Fruit fly (Drosophila melanogaster) whole organism, embryonic: ENCODE data around the gene mRpL27.
A peak's percentile ranks its signal among the peaks of the same experiment; 100 is the strongest.

ENCODE experiments used
- Atf6 ChIP-seq: fragments of 200-800 bp; sonication (Bioruptor generic); IDR thresholded peaks from 2 replicates; pipeline ENCODE4 v1.3.6; 2022; ENCODE audit warnings: missing biosample characterization, missing genetic modification characterization
- CG10147 ChIP-seq: fragments of 200-800 bp; sonication (Bioruptor generic); optimal IDR thresholded peaks from 2 replicates; lab custom pipeline; 2019; ENCODE audit warnings: missing biosample characterization, mild to moderate bottlenecking, missing genetic modification characterization, moderate library complexity
- CG12659 ChIP-seq: fragments of 200-800 bp; sonication (Bioruptor generic); optimal IDR thresholded peaks from 3 replicates; lab custom pipeline; 2017; ENCODE audit warnings: mild to moderate bottlenecking, missing biosample characterization, missing genetic modification reagents, missing genetic modification characterization
- CG13123 ChIP-seq: fragments of 200-800 bp; sonication (Bioruptor generic); optimal IDR thresholded peaks from 2 replicates; lab custom pipeline; 2016; ENCODE audit warnings: missing biosample characterization, missing genetic modification characterization
- CG14965 ChIP-seq: fragments of 200-800 bp; sonication (Bioruptor generic); optimal IDR thresholded peaks from 2 replicates; lab custom pipeline; 2016; ENCODE audit warnings: missing biosample characterization, missing genetic modification characterization, borderline replicate concordance
- CG15479 ChIP-seq: fragments of 200-800 bp; sonication (Bioruptor generic); optimal IDR thresholded peaks from 3 replicates; lab custom pipeline; 2019; ENCODE audit warnings: missing biosample characterization, mild to moderate bottlenecking, missing genetic modification characterization, moderate library complexity
- CG1602 ChIP-seq: fragments of 200-800 bp; sonication (Bioruptor generic); optimal IDR thresholded peaks from 3 replicates; lab custom pipeline; 2016; ENCODE audit warnings: missing biosample characterization, missing genetic modification characterization
- CG16779 ChIP-seq: fragments of 200-800 bp; sonication (Bioruptor generic); IDR thresholded peaks from 2 replicates; pipeline ENCODE4 v1.3.6; 2022; ENCODE audit warnings: missing biosample characterization, missing genetic modification characterization
- CG17328 ChIP-seq: fragments of 200-800 bp; sonication (Bioruptor generic); IDR thresholded peaks from 2 replicates; pipeline ENCODE4 v1.3.6; 2022; ENCODE audit warnings: missing biosample characterization, missing genetic modification characterization
- CG3281 ChIP-seq: fragments of 200-800 bp; sonication (Bioruptor generic); optimal IDR thresholded peaks from 3 replicates; lab custom pipeline; 2017; ENCODE audit warnings: missing biosample characterization, mild to moderate bottlenecking, missing genetic modification characterization
- CG3407 ChIP-seq: fragments of 200-800 bp; sonication (Bioruptor generic); optimal IDR thresholded peaks from 2 replicates; lab custom pipeline; 2018; ENCODE audit warnings: missing biosample characterization, mild to moderate bottlenecking, missing genetic modification characterization
- CG34422 ChIP-seq: fragments of 200-800 bp; sonication (Bioruptor generic); IDR thresholded peaks from 3 replicates; pipeline ENCODE4 v1.3.6; 2022; ENCODE audit warnings: missing biosample characterization, missing genetic modification characterization
- CG4282 ChIP-seq: fragments of 200-800 bp; sonication (Bioruptor generic); optimal IDR thresholded peaks from 2 replicates; lab custom pipeline; 2016; ENCODE audit warnings: missing biosample characterization, missing genetic modification characterization
- CG6791 ChIP-seq: fragments of 200-800 bp; sonication (Bioruptor generic); IDR thresholded peaks from 3 replicates; pipeline ENCODE4 v1.3.6; 2022; ENCODE audit warnings: missing biosample characterization, missing genetic modification characterization; ENCODE audit not compliant: partially characterized antibody
- CG7357 ChIP-seq: fragments of 200-800 bp; sonication (Bioruptor generic); IDR thresholded peaks from 3 replicates; pipeline ENCODE4 v1.3.6; 2022; ENCODE audit warnings: missing biosample characterization, missing genetic modification characterization
- CG7372 ChIP-seq: fragments of 200-800 bp; sonication (Bioruptor generic); IDR thresholded peaks from 2 replicates; pipeline ENCODE4 v1.3.6; 2022; ENCODE audit warnings: missing biosample characterization, missing genetic modification characterization
- CG7556 ChIP-seq: fragments of 200-800 bp; sonication (Bioruptor generic); optimal IDR thresholded peaks from 2 replicates; lab custom pipeline; 2017; ENCODE audit warnings: missing biosample characterization, mild to moderate bottlenecking, missing genetic modification characterization
- CG9876 ChIP-seq: fragments of 200-800 bp; sonication (Bioruptor generic); optimal IDR thresholded peaks from 2 replicates; lab custom pipeline; 2016; ENCODE audit warnings: missing biosample characterization, missing genetic modification characterization
- CkIIα-i1 ChIP-seq: fragments of 200-800 bp; sonication (Bioruptor generic); IDR thresholded peaks from 2 replicates; pipeline ENCODE4 v1.3.6; 2022; ENCODE audit warnings: missing biosample characterization, missing genetic modification characterization
- CoRest ChIP-seq: fragments of 200-800 bp; sonication (Bioruptor generic); optimal IDR thresholded peaks from 3 replicates; lab custom pipeline; 2018; ENCODE audit warnings: missing biosample characterization, mild to moderate bottlenecking, missing genetic modification characterization, moderate library complexity
- D19B ChIP-seq: fragments of 200-800 bp; sonication (Bioruptor generic); optimal IDR thresholded peaks from 2 replicates; lab custom pipeline; 2017; ENCODE audit warnings: missing biosample characterization, mild to moderate bottlenecking, missing genetic modification characterization
- Doc2 ChIP-seq: fragments of 200-800 bp; sonication (Bioruptor generic); IDR thresholded peaks from 2 replicates; pipeline ENCODE4 v1.3.6; 2022; ENCODE audit warnings: missing biosample characterization, missing genetic modification characterization
- Dref ChIP-seq: fragments of 200-800 bp; sonication (Bioruptor generic); IDR thresholded peaks from 2 replicates; pipeline ENCODE4 v1.3.6; 2022; ENCODE audit warnings: missing biosample characterization, missing genetic modification characterization
- H2.0 ChIP-seq: fragments of 200-800 bp; sonication (Bioruptor generic); IDR thresholded peaks from 2 replicates; pipeline ENCODE4 v1.3.6; 2022; ENCODE audit warnings: missing biosample characterization, missing genetic modification characterization
- Hr78 ChIP-seq, 2 experiments: fragments of 200-800 bp in 1 of 2; fragments of >200 bp in 1 of 2; sonication (Bioruptor generic) in 1 of 2; optimal IDR thresholded peaks; 2 replicates each; lab custom pipeline; 2017 to 2019; ENCODE audit warnings: missing biosample characterization in 2 of 2, missing genetic modification characterization in 2 of 2, mild to moderate bottlenecking in 1 of 2, moderate library complexity in 1 of 2
- Hsf ChIP-seq: fragments of 200-800 bp; sonication (Bioruptor generic); optimal IDR thresholded peaks from 3 replicates; lab custom pipeline; 2016; ENCODE audit warnings: missing biosample characterization, missing genetic modification characterization
- Mes4 ChIP-seq: fragments of 200-800 bp; sonication (Bioruptor generic); optimal IDR thresholded peaks from 2 replicates; lab custom pipeline; 2016; ENCODE audit warnings: missing biosample characterization, missing genetic modification characterization
- Nf-YC ChIP-seq: fragments of 200-800 bp; optimal IDR thresholded peaks from 3 replicates; lab custom pipeline; 2019; ENCODE audit warnings: missing biosample characterization, mild to moderate bottlenecking, missing genetic modification characterization, moderate library complexity
- Side ChIP-seq: fragments of 200-800 bp; sonication (Bioruptor generic); optimal IDR thresholded peaks from 2 replicates; lab custom pipeline; 2016; ENCODE audit warnings: missing biosample characterization, missing genetic modification characterization
- TFAM ChIP-seq: fragments of 200-800 bp; sonication (Bioruptor generic); optimal IDR thresholded peaks from 2 replicates; lab custom pipeline; 2017; ENCODE audit warnings: missing biosample characterization, missing genetic modification characterization, inconsistent platforms
- chif ChIP-seq, 2 experiments: fragments of 200-800 bp; sonication (Bioruptor generic); optimal IDR thresholded peaks; 3 replicates each; lab custom pipeline; 2016; ENCODE audit warnings: missing biosample characterization in 2 of 2, missing genetic modification characterization in 2 of 2
- ci ChIP-seq: fragments of 200-800 bp; sonication (Bioruptor generic); IDR thresholded peaks from 3 replicates; pipeline ENCODE4 v1.3.6; 2022; ENCODE audit warnings: missing biosample characterization, missing genetic modification characterization
- dm ChIP-seq: fragments of 200-800 bp; sonication (Bioruptor generic); optimal IDR thresholded peaks from 3 replicates; lab custom pipeline; 2016; ENCODE audit warnings: missing biosample characterization, missing genetic modification characterization
- emc ChIP-seq: fragments of 200-800 bp; sonication (Bioruptor generic); optimal IDR thresholded peaks from 2 replicates; lab custom pipeline; 2016; ENCODE audit warnings: missing biosample characterization, missing genetic modification characterization
- grau ChIP-seq: fragments of 200-800 bp; optimal IDR thresholded peaks from 3 replicates; lab custom pipeline; 2019; ENCODE audit warnings: missing biosample characterization, mild to moderate bottlenecking, missing genetic modification characterization, moderate library complexity
- ken ChIP-seq: fragments of 200-800 bp; sonication (Bioruptor generic); IDR thresholded peaks from 3 replicates; pipeline ENCODE4 v1.3.6; 2022; ENCODE audit warnings: missing biosample characterization, missing genetic modification characterization
- lmd ChIP-seq: fragments of 200-800 bp; sonication (Bioruptor generic); IDR thresholded peaks from 2 replicates; pipeline ENCODE4 v1.3.6; 2022; ENCODE audit warnings: missing biosample characterization, missing genetic modification characterization
- maf-S ChIP-seq: fragments of 200-800 bp; sonication (Bioruptor generic); optimal IDR thresholded peaks from 2 replicates; lab custom pipeline; 2016; ENCODE audit warnings: missing biosample characterization, missing genetic modification characterization
- odd ChIP-seq: fragments of 200-800 bp; sonication (Bioruptor generic); optimal IDR thresholded peaks from 2 replicates; lab custom pipeline; 2017; ENCODE audit warnings: missing biosample characterization, mild to moderate bottlenecking, missing genetic modification characterization
- pum ChIP-seq: fragments of 200-800 bp; sonication (Bioruptor generic); optimal IDR thresholded peaks from 2 replicates; lab custom pipeline; 2016; ENCODE audit warnings: missing biosample characterization, missing genetic modification characterization
- slbo ChIP-seq: fragments of 200-800 bp; sonication (Bioruptor generic); IDR thresholded peaks from 2 replicates; pipeline ENCODE4 v1.3.6; 2022; ENCODE audit warnings: missing biosample characterization, missing genetic modification characterization
- sr ChIP-seq: fragments of 200-800 bp; sonication (Bioruptor generic); IDR thresholded peaks from 3 replicates; pipeline ENCODE4 v1.3.6; 2022; ENCODE audit warnings: missing biosample characterization, missing genetic modification characterization
- tx ChIP-seq: fragments of 200-800 bp; sonication (Bioruptor generic); optimal IDR thresholded peaks from 2 replicates; lab custom pipeline; 2016; ENCODE audit warnings: missing biosample characterization, missing genetic modification characterization

mRpL27 gene

DNA sequence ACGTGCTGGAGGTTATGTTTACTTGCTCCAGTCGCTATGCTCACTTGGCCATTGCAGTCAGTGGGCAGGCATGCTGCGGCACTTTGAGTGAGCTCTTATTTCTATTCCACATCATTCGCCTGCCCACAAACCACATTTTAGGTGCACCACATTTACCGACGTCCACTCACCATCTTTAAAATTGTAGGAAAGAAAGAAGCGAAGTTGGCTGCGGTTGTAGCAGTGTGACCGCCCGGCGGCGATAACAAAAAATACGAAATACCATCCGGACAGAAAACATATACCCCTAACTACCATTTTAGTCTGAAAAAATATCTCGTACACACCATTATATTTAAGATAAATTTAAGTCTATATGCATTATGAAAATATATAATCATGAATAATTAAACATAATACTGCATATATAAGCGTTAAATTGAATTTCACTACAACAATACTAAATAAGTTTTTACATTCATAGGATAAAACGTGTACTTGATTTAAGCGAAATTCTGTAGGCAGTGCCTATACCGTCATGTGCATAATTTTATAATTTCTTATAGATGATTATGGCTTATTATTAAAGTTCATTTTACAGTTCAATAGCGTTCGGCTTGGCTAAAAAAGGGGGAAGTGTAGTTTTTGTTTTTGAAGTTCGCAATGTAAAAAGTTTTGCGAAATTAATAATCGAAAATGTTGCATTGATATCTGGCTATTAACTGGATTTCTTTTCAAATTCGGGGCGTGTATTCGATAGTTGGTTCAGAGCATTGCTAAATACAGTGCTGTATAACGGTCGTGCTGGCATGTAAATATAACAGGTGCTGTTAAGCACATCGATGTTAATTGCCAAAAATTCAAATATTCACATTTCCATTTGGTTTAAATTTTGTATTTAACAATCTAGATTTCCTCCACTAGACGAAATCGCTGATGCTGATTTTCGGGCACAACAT lies 1.1 kb downstream of the mRpL27 start, which contains the start of gene RpL27A (continued):
- peak; percentile 97 for TF ChIP-seq ci (GFP tag; lab: Robert Waterston, UW)
- TF ChIP-seq CG1602 (GFP tag; lab: Kevin White, UChicago) = peak; percentile 47
- TF ChIP-seq CG9876 (GFP tag; lab: Kevin White, UChicago) = peak; percentile 77
- TF ChIP-seq Dref (GFP tag; lab: Robert Waterston, UW) = peak; percentile 61
- peak; percentile 4 for TF ChIP-seq pum (GFP tag; lab: Kevin White, UChicago)
- TF ChIP-seq grau (tag; lab: Kevin White, UChicago) = peak; percentile 73
- TF ChIP-seq CG17328 (GFP tag; lab: Robert Waterston, UW) = peak; percentile 91
- peak; percentile 47 for TF ChIP-seq D19B (GFP tag; lab: Kevin White, UChicago)
- TF ChIP-seq CG7556 (GFP tag; lab: Kevin White, UChicago) = peak; percentile 69
- TF ChIP-seq Atf6 (GFP tag; lab: Robert Waterston, UW) = peak; percentile 72
- TF ChIP-seq CG3407 (GFP tag; lab: Kevin White, UChicago) = peak; percentile 80
- peak; percentile 69 for TF ChIP-seq Hsf (GFP tag; lab: Kevin White, UChicago)
- TF ChIP-seq tx (GFP tag; lab: Kevin White, UChicago) = no peak
- TF ChIP-seq ken (GFP tag; lab: Robert Waterston, UW) = peak; percentile 84
- peak; percentile 81 for TF ChIP-seq slbo (GFP tag; lab: Robert Waterston, UW)
- TF ChIP-seq CG10147 (GFP tag; lab: Kevin White, UChicago) = peak; percentile 53
- TF ChIP-seq lmd (GFP tag; lab: Robert Waterston, UW) = peak; percentile 68
- TF ChIP-seq odd (GFP tag; lab: Kevin White, UChicago) = peak; percentile 85
- peak; percentile 92 for TF ChIP-seq CG12659 (GFP tag; lab: Kevin White, UChicago)
- TF ChIP-seq maf-S = peak; percentile 53
- peak; percentile 77 for TF ChIP-seq CG16779 (GFP tag; lab: Robert Waterston, UW)
- peak; percentile 87 for TF ChIP-seq Mes4
- peak; percentile 53; the same call in 1 of the 3 replicates for TF ChIP-seq CG6791 (GFP tag; lab: Robert Waterston, UW)
- peak; percentile 58 for TF ChIP-seq Nf-YC (tag; lab: Kevin White, UChicago)
- TF ChIP-seq CG13123 (GFP tag; lab: Kevin White, UChicago) = peak; percentile 99
- TF ChIP-seq CoRest = peak; percentile 81
- no peak for TF ChIP-seq CG14965 (GFP tag; lab: Kevin White, UChicago)
- TF ChIP-seq CkIIα-i1 (GFP tag; lab: Robert Waterston, UW) = peak; percentile 60; the same call in 1 of the 2 replicates
- peak; percentile 17 for TF ChIP-seq TFAM (GFP tag; lab: Kevin White, UChicago)
- peak; percentile 94 for TF ChIP-seq CG7357
- peak; percentile 81; the same call in 2 of the 3 replicates for TF ChIP-seq CG34422
- peak; percentile 82 for TF ChIP-seq H2.0 (GFP tag; lab: Robert Waterston, UW)
- no peak for TF ChIP-seq CG15479 (GFP tag; lab: Kevin White, UChicago)
- TF ChIP-seq chif (GFP tag; optimal IDR thresholded peaks at IDR 0.05; lab: Kevin White, UChicago) = peak; percentile 52 to 68
- peak; percentile 78 for TF ChIP-seq Side (GFP tag; lab: Kevin White, UChicago)
- no peak for TF ChIP-seq CG4282
- no peak for TF ChIP-seq Doc2
- peak; percentile 81 for TF ChIP-seq CG3281 (GFP tag; lab: Kevin White, UChicago)
- TF ChIP-seq sr = peak; percentile 84
- TF ChIP-seq CG7372 (GFP tag; lab: Robert Waterston, UW) = peak; percentile 77
- TF ChIP-seq emc (GFP tag; lab: Kevin White, UChicago) = peak; percentile 39
- TF ChIP-seq dm (GFP tag; lab: Kevin White, UChicago) = peak; percentile 97
- TF ChIP-seq Hr78 (GFP tag; optimal IDR thresholded peaks at IDR 0.05; lab: Kevin White, UChicago) = peak in 1 of 2 experiments; percentile 10
